Worm (Caenorhabditis elegans) whole organism, mixed stage, embryonic: Measurements from ENCODE around the gene W08G11.1.

Experiments
- lin-13 ChIP-seq: fragments of 150-350 bp; optimal IDR thresholded peaks from 2 replicates; lab custom pipeline; 2014; ENCODE audit warnings: missing biosample characterization, missing genetic modification characterization
- nhr-12 ChIP-seq: fragments of 150-350 bp; optimal IDR thresholded peaks from 2 replicates; lab custom pipeline; 2014; ENCODE audit warnings: missing biosample characterization, missing genetic modification characterization

DNA sequence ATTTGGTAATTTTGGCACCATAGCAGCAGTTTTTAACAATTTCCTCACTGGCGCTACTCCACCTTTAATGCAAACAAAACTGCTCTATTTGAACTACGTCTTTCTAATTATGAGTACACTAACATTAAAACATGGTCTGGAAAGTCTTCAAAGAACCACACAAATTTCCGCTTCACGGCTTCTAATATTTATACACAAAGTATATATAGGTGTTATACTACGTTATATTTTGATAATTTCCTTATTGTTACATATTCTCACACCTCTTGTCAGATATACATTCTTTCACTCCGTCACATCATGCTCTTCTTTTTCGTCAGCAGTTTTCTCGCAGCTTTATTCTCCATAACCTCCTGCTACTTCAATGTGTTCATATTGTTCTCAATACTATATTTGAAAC lies 46.6 kb upstream of the W08G11.1 start, which contains the start of gene srbc-82:
- no peak for TF ChIP-seq lin-13 (tag; lab: Kevin White, UChicago)
- TF ChIP-seq nhr-12 (tag; lab: Kevin White, UChicago) = no peak
